Worm (Caenorhabditis elegans): Measurements from ENCODE around the gene cfim-2.

ce11 chrIV:8951953-8952567 lies 25.9 kb downstream of the cfim-2 start:
- no peak for TF ChIP-seq ceh-30 (tag; optimal IDR thresholded peaks at IDR 0.05)
- no peak for TF ChIP-seq unc-86 (tag; optimal IDR thresholded peaks at IDR 0.05)
- no peak for TF ChIP-seq fkh-10 (GFP tag; optimal IDR thresholded peaks at IDR 0.05)
- no peak for TF ChIP-seq ceh-6 (GFP tag; optimal IDR thresholded peaks at IDR 0.05)
- TF ChIP-seq sox-4 (tag; optimal IDR thresholded peaks at IDR 0.05): no peak
- TF ChIP-seq pha-2 (tag; optimal IDR thresholded peaks at IDR 0.05): no peak
- TF ChIP-seq nhr-232 (tag; optimal IDR thresholded peaks at IDR 0.05): no peak
- no peak for TF ChIP-seq ama-1 (optimal IDR thresholded peaks at IDR 0.05)
